Worm (Caenorhabditis elegans) whole organism, early embryonic: Measurements from ENCODE around the gene clec-221.

ENCODE experiments used
- F13C5.2 ChIP-seq: sonication (generic microtip); optimal IDR thresholded peaks from 2 replicates; lab custom pipeline; 2017; ENCODE audit warnings: mild to moderate bottlenecking, missing genetic modification characterization, inconsistent platforms, missing compliant biosample characterization
- aly-1 ChIP-seq: sonication (generic microtip); optimal IDR thresholded peaks from 2 replicates; lab custom pipeline; 2016; ENCODE audit warnings: missing genetic modification characterization, missing compliant biosample characterization
- ama-1 ChIP-seq: fragments of 150-350 bp; optimal IDR thresholded peaks from 2 replicates; lab custom pipeline; 2014
- flt-1 ChIP-seq: fragments of 200-800 bp; sonication (Bioruptor generic); IDR thresholded peaks from 2 replicates; pipeline ENCODE4 v1.3.6; 2022; ENCODE audit warnings: missing genetic modification characterization, missing compliant biosample characterization
- hmg-4 ChIP-seq: fragments of 200-800 bp; sonication (Bioruptor generic); optimal IDR thresholded peaks from 2 replicates; lab custom pipeline; 2018; ENCODE audit warnings: mild to moderate bottlenecking, missing genetic modification characterization, missing compliant biosample characterization
- pes-1 ChIP-seq: fragments of 200-800 bp; sonication (Bioruptor generic); IDR thresholded peaks from 2 replicates; pipeline ENCODE4 v1.3.6; 2022; ENCODE audit warnings: missing genetic modification reagents, missing genetic modification characterization, missing compliant biosample characterization
- tbx-37 ChIP-seq: fragments of 200-800 bp; sonication (Bioruptor generic); conservative IDR thresholded peaks from 2 replicates; pipeline ENCODE4 v1.3.6; 2022; ENCODE audit warnings: missing genetic modification reagents, missing genetic modification characterization, missing compliant biosample characterization
- tra-4 ChIP-seq: sonication (generic microtip); optimal IDR thresholded peaks from 2 replicates; lab custom pipeline; 2017; ENCODE audit warnings: missing genetic modification characterization, missing compliant biosample characterization

DNA sequence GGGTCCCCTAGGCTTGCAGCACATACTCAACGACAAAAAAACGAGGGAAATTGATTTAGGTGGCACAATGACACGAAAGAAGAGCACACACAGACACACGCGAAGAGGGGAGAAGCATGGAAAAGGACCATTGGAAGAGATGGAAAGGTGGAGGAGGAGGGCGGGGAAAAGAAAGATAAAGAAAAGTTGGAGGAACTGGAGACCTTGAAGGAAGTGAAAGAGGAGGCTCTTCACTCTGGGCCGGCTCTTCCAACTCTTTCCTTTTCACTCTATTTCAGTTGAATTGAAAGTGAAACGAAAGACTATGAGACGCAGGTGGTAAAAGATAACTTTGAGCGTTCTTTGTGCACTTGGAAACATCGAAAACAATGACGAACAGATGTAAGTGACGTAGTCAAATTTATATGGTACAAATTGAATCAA is 7.2 kb upstream of the clec-221 start:
- TF ChIP-seq tra-4 (tag; lab: Kevin White, UChicago) (no peak), hmg-4 (no peak), aly-1 (tag; lab: Kevin White, UChicago) (no peak), ama-1 (lab: Kevin White, UChicago) (no peak), pes-1 (GFP tag; lab: Robert Waterston, UW) (no peak), tbx-37 (GFP tag; lab: Robert Waterston, UW) (no peak), F13C5.2 (tag; lab: Kevin White, UChicago) (no peak), flt-1 (GFP tag; lab: Robert Waterston, UW) (no peak)
